Worm (Caenorhabditis elegans): ENCODE results near the gene srw-40.

The srw-40 gene

DNA sequence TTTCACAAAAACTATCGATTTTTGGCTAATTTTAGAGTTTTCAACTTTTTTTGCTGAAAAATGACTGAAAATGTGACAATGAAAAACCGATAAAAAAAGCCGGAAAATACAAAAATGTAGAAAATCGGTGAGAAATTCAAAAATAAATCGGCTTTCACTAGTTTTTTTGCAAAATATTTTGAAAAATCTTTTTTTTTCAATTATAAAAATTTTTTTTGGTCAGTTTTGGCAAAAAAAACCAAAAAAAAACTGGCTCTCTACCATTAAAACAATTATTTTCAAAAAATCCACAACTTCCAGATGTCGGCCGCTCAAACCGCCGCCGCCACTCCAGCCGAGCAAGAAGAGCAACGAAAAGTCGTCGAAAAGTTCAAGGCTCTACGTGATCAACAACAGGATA lies 10.5 kb upstream of the srw-40 start, which contains the start of gene pfd-2:
Gene pfd-2 (plus strand): TSS at position 301 of the 400 bp plus-strand sequence.
- no peak for TF ChIP-seq pha-4 (tag; optimal IDR thresholded peaks at IDR 0.05)
- TF ChIP-seq lin-13 (tag; optimal IDR thresholded peaks at IDR 0.05): no peak
- TF ChIP-seq cnd-1 (tag; optimal IDR thresholded peaks at IDR 0.05): no peak
- no peak for TF ChIP-seq blmp-1 (tag; optimal IDR thresholded peaks at IDR 0.05)
- TF ChIP-seq ham-2 (GFP tag; optimal IDR thresholded peaks at IDR 0.05): no peak
- TF ChIP-seq tbx-8 (GFP tag; optimal IDR thresholded peaks at IDR 0.05): no peak
- no peak for TF ChIP-seq drap-1 (GFP tag; optimal IDR thresholded peaks at IDR 0.05)
- TF ChIP-seq lsy-2 (tag; optimal IDR thresholded peaks at IDR 0.05): no peak
- TF ChIP-seq ceh-83 (GFP tag; optimal IDR thresholded peaks at IDR 0.05): no peak
- TF ChIP-seq ztf-11 (tag; optimal IDR thresholded peaks at IDR 0.05): no peak
- no peak for TF ChIP-seq M03D4.4 (tag; optimal IDR thresholded peaks at IDR 0.05)
- TF ChIP-seq nhr-12 (tag; optimal IDR thresholded peaks at IDR 0.05): no peak
- no peak for TF ChIP-seq mls-2 (tag; optimal IDR thresholded peaks at IDR 0.05)
- TF ChIP-seq bed-3 (GFP tag; optimal IDR thresholded peaks at IDR 0.05): no peak
- TF ChIP-seq ces-1 (GFP tag; optimal IDR thresholded peaks at IDR 0.05): no peak

DNA sequence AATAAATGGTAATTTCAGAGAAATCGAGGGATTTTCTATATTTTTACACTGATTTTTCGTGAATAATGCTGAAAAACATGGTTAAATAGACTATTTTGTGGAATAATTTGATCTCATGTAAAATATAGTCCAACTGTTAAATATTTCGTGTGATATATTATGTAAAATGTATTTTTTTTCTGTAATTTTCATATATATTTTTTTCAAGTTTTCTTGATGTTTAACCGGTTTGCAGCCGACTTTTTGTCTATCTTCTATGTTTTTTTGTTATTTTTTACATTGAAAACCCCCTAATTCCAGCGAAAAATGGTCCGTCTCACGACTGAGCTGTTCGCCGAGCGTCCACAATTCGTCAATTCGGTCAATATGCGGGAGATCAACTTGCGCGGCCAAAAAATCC lies 8.2 kb upstream of the srw-40 start, which contains the start of gene mog-2:
Gene mog-2 (plus strand): TSS at position 301 of the 400 bp plus-strand sequence.
- TF ChIP-seq mab-5 (tag; optimal IDR thresholded peaks at IDR 0.05) (no peak), nhr-237 (tag; optimal IDR thresholded peaks at IDR 0.05) (no peak), elt-3 (tag; optimal IDR thresholded peaks at IDR 0.05) (no peak), nhr-12 (tag; optimal IDR thresholded peaks at IDR 0.05) (no peak), lsy-2 (tag; optimal IDR thresholded peaks at IDR 0.05) (no peak), unc-120 (tag; optimal IDR thresholded peaks at IDR 0.05; ENCODE audit: poor library complexity, severe bottlenecking) (no peak), ces-1 (GFP tag; optimal IDR thresholded peaks at IDR 0.05) (no peak), ztf-11 (tag; optimal IDR thresholded peaks at IDR 0.05) (no peak), nhr-2 (tag; optimal IDR thresholded peaks at IDR 0.05) (no peak), nhr-76 (tag; optimal IDR thresholded peaks at IDR 0.05) (no peak), bed-3 (GFP tag; optimal IDR thresholded peaks at IDR 0.05) (no peak), cnd-1 (tag; optimal IDR thresholded peaks at IDR 0.05) (no peak), ceh-83 (GFP tag; optimal IDR thresholded peaks at IDR 0.05) (no peak), mep-1 (tag; optimal IDR thresholded peaks at IDR 0.05) (no peak), ceh-39 (tag; optimal IDR thresholded peaks at IDR 0.05) (no peak), lin-13 (tag; optimal IDR thresholded peaks at IDR 0.05) (no peak), hlh-1 (tag; optimal IDR thresholded peaks at IDR 0.05) (no peak)

DNA sequence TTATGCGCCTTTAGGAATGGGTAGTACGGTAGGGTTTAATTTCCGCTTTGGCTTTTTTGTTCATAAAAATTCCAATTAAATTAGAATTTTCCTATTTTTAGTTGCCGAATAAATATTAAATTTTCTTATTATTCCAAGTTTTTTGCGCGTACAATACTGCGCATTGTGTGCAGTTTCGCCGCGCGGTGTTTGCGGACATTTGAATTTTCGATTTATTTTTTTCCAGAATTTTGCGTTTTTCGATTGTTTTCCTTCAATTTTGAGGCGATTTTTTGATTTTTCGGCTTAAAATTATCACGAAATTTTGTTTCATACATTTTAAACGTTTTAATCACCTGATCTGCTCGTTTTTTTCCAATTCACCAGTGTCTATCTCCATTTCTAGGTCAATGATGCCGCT lies 7.0 kb upstream of the srw-40 start, which contains the start of gene H20J04.6:
Gene H20J04.6 (plus strand): TSS at position 386 of the 400 bp plus-strand sequence.
- TF ChIP-seq mep-1 (tag; optimal IDR thresholded peaks at IDR 0.05): peak; percentile 29
- peak; percentile 13 for TF ChIP-seq ceh-83 (GFP tag; optimal IDR thresholded peaks at IDR 0.05)
- TF ChIP-seq cnd-1 (tag; optimal IDR thresholded peaks at IDR 0.05): no peak
- no peak for TF ChIP-seq nhr-76 (tag; optimal IDR thresholded peaks at IDR 0.05)
- no peak for TF ChIP-seq ztf-11 (tag; optimal IDR thresholded peaks at IDR 0.05)
- peak; percentile 18 for TF ChIP-seq ces-1 (GFP tag; optimal IDR thresholded peaks at IDR 0.05)
- TF ChIP-seq lin-13 (tag; optimal IDR thresholded peaks at IDR 0.05): no peak
- no peak for TF ChIP-seq ham-2 (GFP tag; optimal IDR thresholded peaks at IDR 0.05)
- TF ChIP-seq zip-8 (tag; optimal IDR thresholded peaks at IDR 0.05): no peak
- peak; percentile 39 for TF ChIP-seq lsy-2 (tag; optimal IDR thresholded peaks at IDR 0.05)
- TF ChIP-seq hlh-1 (tag; optimal IDR thresholded peaks at IDR 0.05): no peak

DNA sequence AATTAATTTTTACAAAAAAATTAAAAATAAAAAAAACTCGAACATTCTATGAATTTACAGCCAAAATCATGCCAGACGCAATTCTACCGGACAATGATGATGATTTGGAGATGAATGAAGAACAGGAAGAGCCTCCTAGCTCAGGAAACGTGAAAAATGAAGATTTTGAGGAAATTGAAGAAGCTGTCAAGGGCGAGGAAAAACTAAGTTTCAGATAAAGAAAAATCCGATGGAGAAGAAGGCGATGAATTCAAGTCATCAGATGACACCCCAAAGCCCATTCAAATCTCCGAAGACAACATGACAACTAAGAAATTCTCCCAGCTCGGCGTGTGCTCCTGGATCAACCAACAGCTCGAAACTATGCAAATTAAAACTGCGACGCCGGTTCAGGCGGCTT lies 5.9 kb upstream of the srw-40 start, which contains the start of gene Y52E8A.1:
Gene Y52E8A.1 (plus strand): TSS at position 301 of the 400 bp plus-strand sequence.
- no peak for TF ChIP-seq lin-32 (GFP tag; optimal IDR thresholded peaks at IDR 0.05)
- TF ChIP-seq pha-4 (tag; optimal IDR thresholded peaks at IDR 0.05): no peak
- TF ChIP-seq nhr-76 (tag; optimal IDR thresholded peaks at IDR 0.05): no peak
- no peak for TF ChIP-seq unc-62 (GFP tag; optimal IDR thresholded peaks at IDR 0.05)

DNA sequence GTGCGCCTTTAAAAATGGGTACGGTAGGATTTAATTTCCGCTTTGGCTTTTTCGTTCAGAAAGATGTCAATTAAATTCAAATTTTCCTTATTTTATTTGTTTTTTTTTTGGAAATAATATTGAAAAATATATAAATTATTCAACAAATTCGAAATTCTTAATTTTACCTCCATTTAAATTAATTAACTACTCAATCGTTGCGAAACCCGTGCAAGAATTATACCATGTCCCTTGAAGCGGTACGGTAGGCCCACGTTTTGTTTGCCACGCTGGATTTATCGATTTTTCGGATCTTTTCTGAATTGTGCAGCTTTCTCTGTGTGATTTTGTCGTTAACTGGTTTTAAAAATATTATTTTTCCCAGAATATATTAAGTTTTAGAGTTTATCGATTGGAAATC lies 4.5 kb upstream of the srw-40 start, which contains the start of gene Y52E8A.2:
Gene Y52E8A.2 (plus strand): TSS at position 382 of the 400 bp plus-strand sequence.
- no peak for TF ChIP-seq unc-39 (tag; optimal IDR thresholded peaks at IDR 0.05)
- no peak for TF ChIP-seq pha-4 (tag; optimal IDR thresholded peaks at IDR 0.05)
- TF ChIP-seq ces-1 (GFP tag; optimal IDR thresholded peaks at IDR 0.05): no peak
- TF ChIP-seq bed-3 (GFP tag; optimal IDR thresholded peaks at IDR 0.05): no peak
- TF ChIP-seq nhr-28 (tag; optimal IDR thresholded peaks at IDR 0.05): no peak
- no peak for TF ChIP-seq nhr-237 (tag; optimal IDR thresholded peaks at IDR 0.05)
- TF ChIP-seq lsy-2 (tag; optimal IDR thresholded peaks at IDR 0.05): no peak
- no peak for TF ChIP-seq drap-1 (GFP tag; optimal IDR thresholded peaks at IDR 0.05)
- TF ChIP-seq cnd-1 (tag; optimal IDR thresholded peaks at IDR 0.05): no peak
- TF ChIP-seq M03D4.4 (tag; optimal IDR thresholded peaks at IDR 0.05): no peak
- no peak for TF ChIP-seq blmp-1 (tag; optimal IDR thresholded peaks at IDR 0.05)
- no peak for TF ChIP-seq elt-1 (tag; optimal IDR thresholded peaks at IDR 0.05; ENCODE audit: borderline replicate concordance, insufficient read depth)
- TF ChIP-seq unc-120 (tag; optimal IDR thresholded peaks at IDR 0.05; ENCODE audit: poor library complexity, severe bottlenecking): no peak
- no peak for TF ChIP-seq nhr-12 (tag; optimal IDR thresholded peaks at IDR 0.05)
- TF ChIP-seq elt-3 (tag; optimal IDR thresholded peaks at IDR 0.05): no peak
- no peak for TF ChIP-seq tbx-8 (GFP tag; optimal IDR thresholded peaks at IDR 0.05)
- TF ChIP-seq flh-1 (GFP tag; optimal IDR thresholded peaks at IDR 0.05): no peak
